Fruit fly (Drosophila melanogaster) whole organism, embryonic: ENCODE results near the gene Nf1.

ENCODE experiments used
- Atf3 ChIP-seq: fragments of 200-800 bp; sonication (Bioruptor generic); optimal IDR thresholded peaks from 3 replicates; lab custom pipeline; 2016; ENCODE audit warnings: missing biosample characterization, missing genetic modification characterization
- CG1233 ChIP-seq: fragments of 200-800 bp; sonication (Bioruptor generic); optimal IDR thresholded peaks from 4 replicates; lab custom pipeline; 2018; ENCODE audit warnings: missing biosample characterization, mild to moderate bottlenecking, missing genetic modification characterization
- CG12744 ChIP-seq: fragments of 200-800 bp; sonication (Bioruptor generic); optimal IDR thresholded peaks from 2 replicates; lab custom pipeline; 2016; ENCODE audit warnings: missing biosample characterization, missing genetic modification characterization
- CG13775 ChIP-seq: fragments of 200-800 bp; sonication (Bioruptor generic); optimal IDR thresholded peaks from 3 replicates; lab custom pipeline; 2017; ENCODE audit warnings: missing biosample characterization, mild to moderate bottlenecking, missing genetic modification characterization
- cwo ChIP-seq: fragments of 200-800 bp; sonication (Bioruptor generic); optimal IDR thresholded peaks from 3 replicates; lab custom pipeline; 2017; ENCODE audit warnings: missing biosample characterization, missing genetic modification characterization, mild to moderate bottlenecking, moderate library complexity, missing genetic modification reagents
- hkb ChIP-seq, 2 experiments: fragments of 200-800 bp in 1 of 2; fragments of >200 bp in 1 of 2; sonication (Bioruptor generic) in 1 of 2; IDR thresholded peaks in 1 of 2; optimal IDR thresholded peaks in 1 of 2; 2 replicates each; pipeline versions ENCODE4 v1.3.6 to Lab custom; 2017 to 2022; ENCODE audit warnings: missing biosample characterization in 1 of 2, missing genetic modification characterization in 1 of 2
- hth ChIP-seq: fragments of >200 bp; optimal IDR thresholded peaks from 2 replicates; lab custom pipeline; 2017; ENCODE audit warnings: inconsistent platforms
- rib ChIP-seq: fragments of 200-800 bp; sonication (Bioruptor generic); IDR thresholded peaks from 2 replicates; pipeline ENCODE4 v1.3.6; 2022; ENCODE audit warnings: missing biosample characterization, missing genetic modification characterization
- zfh2 ChIP-seq: fragments of 200-800 bp; sonication (Bioruptor generic); optimal IDR thresholded peaks from 2 replicates; lab custom pipeline; 2016; ENCODE audit warnings: missing biosample characterization, missing genetic modification characterization

dm6 chr3R:26012288-26012687 is 29.5 kb downstream of the Nf1 start:
- no peak for TF ChIP-seq hkb (optimal IDR thresholded peaks at IDR 0.05; lab: Kevin White, UChicago)
- TF ChIP-seq hkb (GFP tag; IDR thresholded peaks at IDR 0.05; lab: Robert Waterston, UW), result no peak
- no peak for TF ChIP-seq CG13775
- TF ChIP-seq Atf3 (GFP tag; lab: Kevin White, UChicago), result no peak
- TF ChIP-seq hth (lab: Kevin White, UChicago), result no peak
- no peak for TF ChIP-seq rib
- TF ChIP-seq CG12744 (GFP tag; lab: Kevin White, UChicago), result no peak
- no peak for TF ChIP-seq CG1233
- TF ChIP-seq zfh2 (GFP tag; lab: Kevin White, UChicago), result no peak
- no peak for TF ChIP-seq cwo (GFP tag; lab: Kevin White, UChicago)
